In genomic region chrX:6031692-6032091, dm6 we compare ENCODE assay signal across 1 fruit fly cellular context.
TF ChIP-seq lines count a peak whose summit lies in the region.

No protein-coding gene starts in this region.

TF ChIP-seq in whole organism, embryonic, 481 proteins besides CTCF, POLR2A, EP300 and RAD21 (continued from another document and continues in another):
- peak; percentile 75 for TF ChIP-seq sob (GFP tag; IDR thresholded peaks at IDR 0.05; lab: Robert Waterston, UW)
- peak; percentile 52 for TF ChIP-seq CG18764 (GFP tag; optimal IDR thresholded peaks at IDR 0.05; lab: Kevin White, UChicago)
- no peak for TF ChIP-seq CG4617 (GFP tag; optimal IDR thresholded peaks at IDR 0.05; lab: Kevin White, UChicago; ENCODE audit: borderline replicate concordance)
- TF ChIP-seq CG8388 (GFP tag; optimal IDR thresholded peaks at IDR 0.05; lab: Kevin White, UChicago): peak; percentile 75
- TF ChIP-seq CG30020 (tag; optimal IDR thresholded peaks at IDR 0.05; lab: Kevin White, UChicago): peak; percentile 18
- TF ChIP-seq CG7928 (GFP tag; optimal IDR thresholded peaks at IDR 0.05; lab: Kevin White, UChicago): no peak
- TF ChIP-seq CG2678 (tag; optimal IDR thresholded peaks at IDR 0.05; lab: Kevin White, UChicago): peak; percentile 86
- peak; percentile 86 for TF ChIP-seq CG7556 (GFP tag; optimal IDR thresholded peaks at IDR 0.05; lab: Kevin White, UChicago)
- TF ChIP-seq NC2β (GFP tag; optimal IDR thresholded peaks at IDR 0.05; lab: Kevin White, UChicago): peak; percentile 74
- peak; percentile 56 for TF ChIP-seq CG8281 (tag; optimal IDR thresholded peaks at IDR 0.05; lab: Kevin White, UChicago)
- peak; percentile 44; the same call in 2 of the 4 replicates for TF ChIP-seq Gug (GFP tag; IDR thresholded peaks at IDR 0.05; lab: Robert Waterston, UW)
- peak; percentile 84 for TF ChIP-seq ara (GFP tag; IDR thresholded peaks at IDR 0.05; lab: Robert Waterston, UW)
- TF ChIP-seq CG3995 (GFP tag; optimal IDR thresholded peaks at IDR 0.05; lab: Kevin White, UChicago): no peak
- peak; percentile 21 for TF ChIP-seq p53 (GFP tag; optimal IDR thresholded peaks at IDR 0.05; lab: Kevin White, UChicago)
- TF ChIP-seq CG10979 (tag; optimal IDR thresholded peaks at IDR 0.05; lab: Kevin White, UChicago): peak; percentile 88
- TF ChIP-seq CG11696 (GFP tag; IDR thresholded peaks at IDR 0.05; lab: Robert Waterston, UW): 0 out of 2 replicates have a peak, but pooled peaks have one; percentile 38
- TF ChIP-seq CG17568 (GFP tag; optimal IDR thresholded peaks at IDR 0.05; lab: Kevin White, UChicago): peak; percentile 43
- no peak for TF ChIP-seq toy (GFP tag; IDR thresholded peaks at IDR 0.05; lab: Robert Waterston, UW)
- TF ChIP-seq ERR (GFP tag; optimal IDR thresholded peaks at IDR 0.05; lab: Kevin White, UChicago): peak; percentile 51
- peak; percentile 25 for TF ChIP-seq CG31388 (GFP tag; optimal IDR thresholded peaks at IDR 0.05; lab: Kevin White, UChicago)
- peak; percentile 70 for TF ChIP-seq CG13775 (GFP tag; optimal IDR thresholded peaks at IDR 0.05; lab: Kevin White, UChicago)
- TF ChIP-seq cwo (GFP tag; optimal IDR thresholded peaks at IDR 0.05; lab: Kevin White, UChicago): peak; percentile 60
- TF ChIP-seq wor (GFP tag; IDR thresholded peaks at IDR 0.05; lab: Robert Waterston, UW): peak; percentile 56
- peak; percentile 57 for TF ChIP-seq Aef1 (GFP tag; IDR thresholded peaks at IDR 0.05; lab: Robert Waterston, UW)
- TF ChIP-seq Scr (GFP tag; IDR thresholded peaks at IDR 0.05; lab: Robert Waterston, UW; ENCODE audit: partially characterized antibody): no peak
- TF ChIP-seq unpg (GFP tag; optimal IDR thresholded peaks at IDR 0.05; lab: Kevin White, UChicago): peak; percentile 77
- no peak for TF ChIP-seq CG10565 (GFP tag; optimal IDR thresholded peaks at IDR 0.05; lab: Kevin White, UChicago)
- peak; percentile 30 for TF ChIP-seq cato (GFP tag; optimal IDR thresholded peaks at IDR 0.05; lab: Kevin White, UChicago; ENCODE audit: borderline replicate concordance)
- TF ChIP-seq Sin3A (optimal IDR thresholded peaks at IDR 0.05; lab: Kevin White, UChicago): no peak
- peak; percentile 45 for TF ChIP-seq fd102C (GFP tag; optimal IDR thresholded peaks at IDR 0.05; lab: Kevin White, UChicago)
- TF ChIP-seq prd (optimal IDR thresholded peaks at IDR 0.05; lab: Kevin White, UChicago): no peak
- TF ChIP-seq prd (GFP tag; IDR thresholded peaks at IDR 0.05; lab: Robert Waterston, UW): peak; percentile 89
- peak; percentile 47 for TF ChIP-seq sqz (GFP tag; optimal IDR thresholded peaks at IDR 0.05; lab: Kevin White, UChicago)
- peak; percentile 7 for TF ChIP-seq CG13123 (GFP tag; optimal IDR thresholded peaks at IDR 0.05; lab: Kevin White, UChicago)
- no peak for TF ChIP-seq insv (GFP tag; optimal IDR thresholded peaks at IDR 0.05; lab: Kevin White, UChicago)
- TF ChIP-seq Dref (GFP tag; IDR thresholded peaks at IDR 0.05; lab: Robert Waterston, UW): no peak
- TF ChIP-seq pnt (GFP tag; optimal IDR thresholded peaks at IDR 0.05; lab: Kevin White, UChicago): peak; percentile 85
- TF ChIP-seq br (optimal IDR thresholded peaks at IDR 0.05; lab: Kevin White, UChicago): no peak
- TF ChIP-seq knrl (GFP tag; IDR thresholded peaks at IDR 0.05; lab: Robert Waterston, UW; ENCODE audit: partially characterized antibody): 0 out of 3 replicates have a peak, but pooled peaks have one; percentile 25
- peak; percentile 81 for TF ChIP-seq CG4820 (GFP tag; optimal IDR thresholded peaks at IDR 0.05; lab: Kevin White, UChicago)
- peak; percentile 75 for TF ChIP-seq caup (GFP tag; optimal IDR thresholded peaks at IDR 0.05; lab: Kevin White, UChicago; ENCODE audit: severe bottlenecking)
- no peak for TF ChIP-seq tna (GFP tag; IDR thresholded peaks at IDR 0.05; lab: Robert Waterston, UW; ENCODE audit: partially characterized antibody)
- TF ChIP-seq pb (GFP tag; optimal IDR thresholded peaks at IDR 0.05; lab: Kevin White, UChicago): peak; percentile 63
- TF ChIP-seq klu (GFP tag; IDR thresholded peaks at IDR 0.05; lab: Robert Waterston, UW): 0 out of 2 replicates have a peak, but pooled peaks have one; percentile 19
- peak; percentile 77 for TF ChIP-seq Xbp1 (GFP tag; optimal IDR thresholded peaks at IDR 0.05; lab: Kevin White, UChicago)
- peak; percentile 67 for TF ChIP-seq CG10543 (GFP tag; optimal IDR thresholded peaks at IDR 0.05; lab: Kevin White, UChicago)
- TF ChIP-seq CG14710 (tag; optimal IDR thresholded peaks at IDR 0.05; lab: Kevin White, UChicago): peak; percentile 78
- TF ChIP-seq Hr39 (optimal IDR thresholded peaks at IDR 0.05; lab: Kevin White, UChicago): no peak
- TF ChIP-seq fu2 (GFP tag; optimal IDR thresholded peaks at IDR 0.05; lab: Kevin White, UChicago): peak; percentile 55
- TF ChIP-seq CG4424 (GFP tag; optimal IDR thresholded peaks at IDR 0.05; lab: Kevin White, UChicago): peak; percentile 82
- peak; percentile 40 for TF ChIP-seq CG9437 (GFP tag; optimal IDR thresholded peaks at IDR 0.05; lab: Kevin White, UChicago)
- peak; percentile 61 for TF ChIP-seq abd-A (tag; optimal IDR thresholded peaks at IDR 0.05; lab: Kevin White, UChicago)
- TF ChIP-seq CG6854 (GFP tag; optimal IDR thresholded peaks at IDR 0.05; lab: Kevin White, UChicago): peak; percentile 62
- peak; percentile 90 for TF ChIP-seq CG18599 (GFP tag; optimal IDR thresholded peaks at IDR 0.05; lab: Kevin White, UChicago)
- peak; percentile 68 for TF ChIP-seq her (GFP tag; optimal IDR thresholded peaks at IDR 0.05; lab: Kevin White, UChicago)
- TF ChIP-seq sim (GFP tag; IDR thresholded peaks at IDR 0.05; lab: Robert Waterston, UW): peak; percentile 57; the same call in 1 of the 2 replicates
- peak; percentile 17 for TF ChIP-seq CG12744 (GFP tag; optimal IDR thresholded peaks at IDR 0.05; lab: Kevin White, UChicago)
- TF ChIP-seq pros (GFP tag; optimal IDR thresholded peaks at IDR 0.05; lab: Kevin White, UChicago): peak; percentile 16
- TF ChIP-seq tup (GFP tag; optimal IDR thresholded peaks at IDR 0.05; lab: Kevin White, UChicago): no peak
- TF ChIP-seq Usf (GFP tag; optimal IDR thresholded peaks at IDR 0.05; lab: Kevin White, UChicago): peak; percentile 41
- TF ChIP-seq gfzf (GFP tag; optimal IDR thresholded peaks at IDR 0.05; lab: Kevin White, UChicago): no peak
- peak; percentile 74 for TF ChIP-seq lilli (GFP tag; optimal IDR thresholded peaks at IDR 0.05; lab: Kevin White, UChicago)
- TF ChIP-seq CG17385 (GFP tag; optimal IDR thresholded peaks at IDR 0.05; lab: Kevin White, UChicago): peak; percentile 70
- TF ChIP-seq fd96Cb (tag; optimal IDR thresholded peaks at IDR 0.05; lab: Kevin White, UChicago): peak; percentile 75
- TF ChIP-seq CG2129 (GFP tag; IDR thresholded peaks at IDR 0.05; lab: Robert Waterston, UW; ENCODE audit: partially characterized antibody): no peak
- TF ChIP-seq MESR4 (GFP tag; optimal IDR thresholded peaks at IDR 0.05; lab: Kevin White, UChicago): no peak
- peak; percentile 84 for TF ChIP-seq vvl (GFP tag; IDR thresholded peaks at IDR 0.05; lab: Robert Waterston, UW)
- no peak for TF ChIP-seq CG17186 (GFP tag; optimal IDR thresholded peaks at IDR 0.05; lab: Kevin White, UChicago)
- TF ChIP-seq CG6689 (GFP tag; IDR thresholded peaks at IDR 0.05; lab: Robert Waterston, UW): peak; percentile 78
- TF ChIP-seq crp (GFP tag; optimal IDR thresholded peaks at IDR 0.05; lab: Kevin White, UChicago): peak in 1 of 2 experiments; percentile 8
- TF ChIP-seq BEAF-32 (GFP tag; optimal IDR thresholded peaks at IDR 0.05; lab: Kevin White, UChicago): no peak
- TF ChIP-seq CG1233 (GFP tag; optimal IDR thresholded peaks at IDR 0.05; lab: Kevin White, UChicago): peak; percentile 74
- no peak for TF ChIP-seq CG17612 (GFP tag; IDR thresholded peaks at IDR 0.05; lab: Robert Waterston, UW)
- TF ChIP-seq eve (GFP tag; optimal IDR thresholded peaks at IDR 0.05; lab: Kevin White, UChicago): peak in 1 of 2 experiments; percentile 92
- TF ChIP-seq CG17359 (tag; optimal IDR thresholded peaks at IDR 0.05; lab: Kevin White, UChicago): peak; percentile 79
- peak; percentile 74 for TF ChIP-seq jumu (GFP tag; optimal IDR thresholded peaks at IDR 0.05; lab: Kevin White, UChicago)
- TF ChIP-seq CG2116 (GFP tag; optimal IDR thresholded peaks at IDR 0.05; lab: Kevin White, UChicago): peak; percentile 11
- TF ChIP-seq Hmx (GFP tag; optimal IDR thresholded peaks at IDR 0.05; lab: Kevin White, UChicago): no peak
- peak; percentile 17 for TF ChIP-seq emc (GFP tag; optimal IDR thresholded peaks at IDR 0.05; lab: Kevin White, UChicago)
- TF ChIP-seq CoRest (tag; optimal IDR thresholded peaks at IDR 0.05; lab: Kevin White, UChicago): peak; percentile 85
- peak; percentile 73 for TF ChIP-seq CG6254 (GFP tag; optimal IDR thresholded peaks at IDR 0.05; lab: Kevin White, UChicago)
- TF ChIP-seq Dek (tag; optimal IDR thresholded peaks at IDR 0.05; lab: Kevin White, UChicago): peak; percentile 60
- no peak for TF ChIP-seq hkb (optimal IDR thresholded peaks at IDR 0.05; lab: Kevin White, UChicago)
- peak; percentile 83 for TF ChIP-seq hkb (GFP tag; IDR thresholded peaks at IDR 0.05; lab: Robert Waterston, UW)
- TF ChIP-seq Ets65A (GFP tag; lab: Kevin White, UChicago): peak; percentile 97
- TF ChIP-seq zfh1 (GFP tag; IDR thresholded peaks at IDR 0.05; lab: Robert Waterston, UW): peak; percentile 85
- TF ChIP-seq Fer1 (GFP tag; optimal IDR thresholded peaks at IDR 0.05; lab: Kevin White, UChicago): peak; percentile 86
- TF ChIP-seq Tbp (GFP tag; optimal IDR thresholded peaks at IDR 0.05; lab: Kevin White, UChicago): no peak
- TF ChIP-seq Six4 (GFP tag; optimal IDR thresholded peaks at IDR 0.05; lab: Kevin White, UChicago): peak; percentile 69
- peak; percentile 52 for TF ChIP-seq CG6683 (GFP tag; optimal IDR thresholded peaks at IDR 0.05; lab: Kevin White, UChicago)
- no peak for TF ChIP-seq GATAe (GFP tag; conservative IDR thresholded peaks at IDR 0.05; lab: Robert Waterston, UW)
- peak; percentile 70 for TF ChIP-seq Ada2b (GFP tag; IDR thresholded peaks at IDR 0.05; lab: Robert Waterston, UW)
- peak in 1 of 2 experiments; percentile 33 for TF ChIP-seq Hr78 (GFP tag; optimal IDR thresholded peaks at IDR 0.05; lab: Kevin White, UChicago)
- peak; percentile 65 for TF ChIP-seq CG8944 (GFP tag; optimal IDR thresholded peaks at IDR 0.05; lab: Kevin White, UChicago)
- peak; percentile 42 for TF ChIP-seq CG12155 (GFP tag; optimal IDR thresholded peaks at IDR 0.05; lab: Kevin White, UChicago)
- peak; percentile 80 for TF ChIP-seq CG4404 (GFP tag; IDR thresholded peaks at IDR 0.05; lab: Robert Waterston, UW)
- no peak for TF ChIP-seq CG15479 (GFP tag; optimal IDR thresholded peaks at IDR 0.05; lab: Kevin White, UChicago)
- TF ChIP-seq Fer2 (tag; optimal IDR thresholded peaks at IDR 0.05; lab: Kevin White, UChicago): peak; percentile 43
- TF ChIP-seq CG3838 (GFP tag; optimal IDR thresholded peaks at IDR 0.05; lab: Kevin White, UChicago): no peak
- TF ChIP-seq CG12219 (GFP tag; optimal IDR thresholded peaks at IDR 0.05; lab: Kevin White, UChicago): peak; percentile 78
- TF ChIP-seq Nf-YC (tag; optimal IDR thresholded peaks at IDR 0.05; lab: Kevin White, UChicago): peak; percentile 59
- peak; percentile 75 for TF ChIP-seq mam (GFP tag; optimal IDR thresholded peaks at IDR 0.05; lab: Kevin White, UChicago)
- peak; percentile 65; the same call in 1 of the 2 replicates for TF ChIP-seq CG8765 (GFP tag; IDR thresholded peaks at IDR 0.05; lab: Robert Waterston, UW)
- TF ChIP-seq Camta (GFP tag; optimal IDR thresholded peaks at IDR 0.05; lab: Kevin White, UChicago): peak; percentile 74
- peak; percentile 67 for TF ChIP-seq CG8089 (GFP tag; optimal IDR thresholded peaks at IDR 0.05; lab: Kevin White, UChicago)
- no peak for TF ChIP-seq hth (optimal IDR thresholded peaks at IDR 0.05; lab: Kevin White, UChicago)
- TF ChIP-seq CG17361 (GFP tag; IDR thresholded peaks at IDR 0.05; lab: Robert Waterston, UW): peak; percentile 78
- TF ChIP-seq D19B (GFP tag; optimal IDR thresholded peaks at IDR 0.05; lab: Kevin White, UChicago): no peak
- TF ChIP-seq CG30403 (GFP tag; optimal IDR thresholded peaks at IDR 0.05; lab: Kevin White, UChicago): peak; percentile 81
- peak in 1 of 2 experiments; percentile 68 for TF ChIP-seq Eip74EF (GFP tag; optimal IDR thresholded peaks at IDR 0.05; lab: Kevin White, UChicago)
- peak; percentile 42 for TF ChIP-seq CG15011 (GFP tag; optimal IDR thresholded peaks at IDR 0.05; lab: Kevin White, UChicago)
- peak; percentile 79 for TF ChIP-seq CG10959 (GFP tag; IDR thresholded peaks at IDR 0.05; lab: Robert Waterston, UW)
- TF ChIP-seq croc (GFP tag; conservative IDR thresholded peaks at IDR 0.05; lab: Robert Waterston, UW): peak; percentile 77
- peak; percentile 72 for TF ChIP-seq CG14441 (GFP tag; IDR thresholded peaks at IDR 0.05; lab: Robert Waterston, UW)
- TF ChIP-seq Dll (GFP tag; IDR thresholded peaks at IDR 0.05; lab: Robert Waterston, UW; ENCODE audit: partially characterized antibody): no peak
- peak; percentile 86; the same call in 1 of the 2 replicates for TF ChIP-seq chm (GFP tag; IDR thresholded peaks at IDR 0.05; lab: Robert Waterston, UW)
- 0 out of 2 replicates have a peak, but pooled peaks have one; percentile 22 for TF ChIP-seq CG11085 (GFP tag; IDR thresholded peaks at IDR 0.05; lab: Robert Waterston, UW)
- TF ChIP-seq CG1832 (GFP tag; optimal IDR thresholded peaks at IDR 0.05; lab: Kevin White, UChicago): no peak
- TF ChIP-seq Lim3 (GFP tag; IDR thresholded peaks at IDR 0.05; lab: Robert Waterston, UW): 0 out of 2 replicates have a peak, but pooled peaks have one; percentile 29
- peak; percentile 64 for TF ChIP-seq CG30431 (GFP tag; optimal IDR thresholded peaks at IDR 0.05; lab: Kevin White, UChicago)
- TF ChIP-seq ash1 (GFP tag; optimal IDR thresholded peaks at IDR 0.05; lab: Kevin White, UChicago): no peak
- TF ChIP-seq so (GFP tag; IDR thresholded peaks at IDR 0.05; lab: Robert Waterston, UW): peak; percentile 71; the same call in 2 of the 3 replicates
- TF ChIP-seq Poxn (GFP tag; IDR thresholded peaks at IDR 0.05; lab: Robert Waterston, UW): no peak
- no peak for TF ChIP-seq wdn (GFP tag; IDR thresholded peaks at IDR 0.05; lab: Robert Waterston, UW)
- TF ChIP-seq dysf (GFP tag; IDR thresholded peaks at IDR 0.05; lab: Robert Waterston, UW): peak; percentile 82
- TF ChIP-seq CG16779 (GFP tag; IDR thresholded peaks at IDR 0.05; lab: Robert Waterston, UW): no peak
- peak; percentile 67 for TF ChIP-seq tx (GFP tag; optimal IDR thresholded peaks at IDR 0.05; lab: Kevin White, UChicago)
- TF ChIP-seq CG7357 (GFP tag; IDR thresholded peaks at IDR 0.05; lab: Robert Waterston, UW): no peak
- TF ChIP-seq Max (GFP tag; optimal IDR thresholded peaks at IDR 0.05; lab: Kevin White, UChicago): peak; percentile 44
- peak; percentile 20 for TF ChIP-seq sima (GFP tag; optimal IDR thresholded peaks at IDR 0.05; lab: Kevin White, UChicago)
